Worm (Caenorhabditis elegans): ENCODE measurements around the gene dlst-1.

- no peak for TF ChIP-seq blmp-1 (tag; optimal IDR thresholded peaks at IDR 0.05)
- TF ChIP-seq lin-32 (GFP tag; optimal IDR thresholded peaks at IDR 0.05) = no peak
- TF ChIP-seq sptf-1 (tag; optimal IDR thresholded peaks at IDR 0.05) = no peak
- no peak for TF ChIP-seq nhr-28 (tag; optimal IDR thresholded peaks at IDR 0.05)
- no peak for TF ChIP-seq unc-62 (GFP tag; optimal IDR thresholded peaks at IDR 0.05)
- TF ChIP-seq lsy-2 (tag; optimal IDR thresholded peaks at IDR 0.05) = no peak
- TF ChIP-seq ztf-11 (tag; optimal IDR thresholded peaks at IDR 0.05) = no peak
- no peak for TF ChIP-seq sem-2 (GFP tag; optimal IDR thresholded peaks at IDR 0.05)
Measured at ce11 chrV:6666557-6666956, 42.3 kb downstream of the dlst-1 start.

Measured in whole organism, mixed stage, embryonic.